Fruit fly (Drosophila melanogaster) whole organism, embryonic: Measurements from ENCODE around the gene CG5043.

Source experiments
- Antp ChIP-seq: fragments of 200-800 bp; sonication (Bioruptor generic); optimal IDR thresholded peaks from 3 replicates; lab custom pipeline; 2016; ENCODE audit warnings: missing biosample characterization, missing genetic modification characterization
- Atf6 ChIP-seq: fragments of 200-800 bp; sonication (Bioruptor generic); IDR thresholded peaks from 2 replicates; pipeline ENCODE4 v1.3.6; 2022; ENCODE audit warnings: missing biosample characterization, missing genetic modification characterization
- Blimp-1 ChIP-seq: fragments of 200-800 bp; sonication (Bioruptor generic); optimal IDR thresholded peaks from 3 replicates; lab custom pipeline; 2018; ENCODE audit warnings: missing biosample characterization, missing genetic modification characterization, mild to moderate bottlenecking, moderate library complexity, missing genetic modification reagents
- CG10209 ChIP-seq: fragments of 200-800 bp; sonication (Bioruptor generic); optimal IDR thresholded peaks from 3 replicates; lab custom pipeline; 2017; ENCODE audit warnings: missing biosample characterization, mild to moderate bottlenecking, missing genetic modification characterization, missing genetic modification reagents
- CG1024 ChIP-seq: fragments of 200-800 bp; sonication (Bioruptor generic); IDR thresholded peaks from 2 replicates; pipeline ENCODE4 v1.3.6; 2022; ENCODE audit warnings: missing biosample characterization, missing genetic modification characterization
- CG10267 ChIP-seq: fragments of 200-800 bp; sonication (Bioruptor generic); optimal IDR thresholded peaks from 2 replicates; lab custom pipeline; 2018; ENCODE audit warnings: missing biosample characterization, mild to moderate bottlenecking, missing genetic modification characterization, moderate library complexity
- CG11560 ChIP-seq: fragments of 200-800 bp; sonication (Bioruptor generic); IDR thresholded peaks from 3 replicates; pipeline ENCODE4 v1.3.6; 2022; ENCODE audit warnings: missing biosample characterization, missing genetic modification characterization
- CG11696 ChIP-seq: fragments of 200-800 bp; sonication (Bioruptor generic); IDR thresholded peaks from 2 replicates; pipeline ENCODE4 v1.3.6; 2022; ENCODE audit warnings: missing biosample characterization, missing genetic modification characterization
- CG14050 ChIP-seq: fragments of 200-800 bp; sonication (Bioruptor generic); IDR thresholded peaks from 3 replicates; pipeline ENCODE4 v1.3.6; 2022; ENCODE audit warnings: missing biosample characterization, missing genetic modification characterization
- CG15514 ChIP-seq: fragments of 200-800 bp; sonication (Bioruptor generic); optimal IDR thresholded peaks from 3 replicates; lab custom pipeline; 2017; ENCODE audit warnings: missing biosample characterization, missing genetic modification characterization, mild to moderate bottlenecking, moderate library complexity, missing genetic modification reagents
- CG1602 ChIP-seq: fragments of 200-800 bp; sonication (Bioruptor generic); optimal IDR thresholded peaks from 3 replicates; lab custom pipeline; 2016; ENCODE audit warnings: missing biosample characterization, missing genetic modification characterization
- CG1603 ChIP-seq: fragments of 200-800 bp; sonication (Bioruptor generic); optimal IDR thresholded peaks from 2 replicates; lab custom pipeline; 2019; ENCODE audit warnings: missing biosample characterization, mild to moderate bottlenecking, missing genetic modification characterization, moderate library complexity
- CG17568 ChIP-seq: fragments of 200-800 bp; sonication (Bioruptor generic); optimal IDR thresholded peaks from 2 replicates; lab custom pipeline; 2018; ENCODE audit warnings: missing biosample characterization, mild to moderate bottlenecking, missing genetic modification characterization, moderate library complexity
- CG18599 ChIP-seq: fragments of 200-800 bp; sonication (Bioruptor generic); optimal IDR thresholded peaks from 3 replicates; lab custom pipeline; 2017; ENCODE audit warnings: missing biosample characterization, missing genetic modification characterization, mild to moderate bottlenecking, moderate library complexity, missing genetic modification reagents
- CG18619 ChIP-seq: fragments of 200-800 bp; sonication (Bioruptor generic); optimal IDR thresholded peaks from 3 replicates; lab custom pipeline; 2017; ENCODE audit warnings: missing biosample characterization, mild to moderate bottlenecking, missing genetic modification characterization
- CG31365 ChIP-seq: fragments of 200-800 bp; sonication (Bioruptor generic); optimal IDR thresholded peaks from 2 replicates; lab custom pipeline; 2018; ENCODE audit warnings: missing biosample characterization, mild to moderate bottlenecking, missing genetic modification characterization
- CG31441 ChIP-seq: fragments of 200-800 bp; sonication (Bioruptor generic); IDR thresholded peaks from 2 replicates; pipeline ENCODE4 v1.3.6; 2022; ENCODE audit warnings: missing biosample characterization, missing genetic modification characterization
- CG32767 ChIP-seq: fragments of 200-800 bp; sonication (Bioruptor generic); IDR thresholded peaks from 2 replicates; pipeline ENCODE4 v1.3.6; 2022; ENCODE audit warnings: missing biosample characterization, missing genetic modification characterization
- CG3407 ChIP-seq: fragments of 200-800 bp; sonication (Bioruptor generic); optimal IDR thresholded peaks from 2 replicates; lab custom pipeline; 2018; ENCODE audit warnings: missing biosample characterization, mild to moderate bottlenecking, missing genetic modification characterization
- CG4820 ChIP-seq: fragments of 200-800 bp; sonication (Bioruptor generic); optimal IDR thresholded peaks from 3 replicates; lab custom pipeline; 2016; ENCODE audit warnings: missing biosample characterization, missing genetic modification characterization
- CG7928 ChIP-seq: fragments of 200-800 bp; sonication (Bioruptor generic); optimal IDR thresholded peaks from 2 replicates; lab custom pipeline; 2017; ENCODE audit warnings: missing biosample characterization, mild to moderate bottlenecking, missing genetic modification characterization
- CG7963 ChIP-seq: fragments of 200-800 bp; sonication (Bioruptor generic); IDR thresholded peaks from 3 replicates; pipeline ENCODE4 v1.3.6; 2022; ENCODE audit warnings: missing biosample characterization, missing genetic modification characterization; ENCODE audit not compliant: partially characterized antibody
- CG9797 ChIP-seq: fragments of 200-800 bp; sonication (Bioruptor generic); optimal IDR thresholded peaks from 3 replicates; lab custom pipeline; 2018; ENCODE audit warnings: missing biosample characterization, mild to moderate bottlenecking, missing genetic modification characterization
- D19B ChIP-seq: fragments of 200-800 bp; sonication (Bioruptor generic); optimal IDR thresholded peaks from 2 replicates; lab custom pipeline; 2017; ENCODE audit warnings: missing biosample characterization, mild to moderate bottlenecking, missing genetic modification characterization
- Dip2 ChIP-seq: fragments of 200-800 bp; sonication (Bioruptor generic); IDR thresholded peaks from 2 replicates; pipeline ENCODE4 v1.3.6; 2022; ENCODE audit warnings: missing biosample characterization, missing genetic modification characterization
- Hsf ChIP-seq: fragments of 200-800 bp; sonication (Bioruptor generic); optimal IDR thresholded peaks from 3 replicates; lab custom pipeline; 2016; ENCODE audit warnings: missing biosample characterization, missing genetic modification characterization
- Kr ChIP-seq: fragments of 200-800 bp; sonication (Bioruptor generic); optimal IDR thresholded peaks from 2 replicates; lab custom pipeline; 2017; ENCODE audit warnings: missing biosample characterization, mild to moderate bottlenecking, missing genetic modification characterization
- Lpt ChIP-seq: fragments of >200 bp; optimal IDR thresholded peaks from 2 replicates; lab custom pipeline; 2018; ENCODE audit warnings: missing biosample characterization, missing genetic modification characterization
- Mes4 ChIP-seq: fragments of 200-800 bp; sonication (Bioruptor generic); optimal IDR thresholded peaks from 2 replicates; lab custom pipeline; 2016; ENCODE audit warnings: missing biosample characterization, missing genetic modification characterization
- Scr ChIP-seq: fragments of 200-800 bp; sonication (Bioruptor generic); IDR thresholded peaks from 2 replicates; pipeline ENCODE4 v1.3.6; 2022; ENCODE audit warnings: missing biosample characterization, missing genetic modification characterization; ENCODE audit not compliant: partially characterized antibody
- caup ChIP-seq: fragments of 200-800 bp; sonication (Bioruptor generic); optimal IDR thresholded peaks from 3 replicates; lab custom pipeline; 2017; ENCODE audit warnings: missing biosample characterization, mild to moderate bottlenecking, missing genetic modification characterization, moderate library complexity; ENCODE audit not compliant: severe bottlenecking
- chn ChIP-seq: fragments of 200-800 bp; sonication (Bioruptor generic); optimal IDR thresholded peaks from 2 replicates; lab custom pipeline; 2016; ENCODE audit warnings: missing biosample characterization, missing genetic modification characterization
- ci ChIP-seq: fragments of 200-800 bp; sonication (Bioruptor generic); IDR thresholded peaks from 3 replicates; pipeline ENCODE4 v1.3.6; 2022; ENCODE audit warnings: missing biosample characterization, missing genetic modification characterization
- cwo ChIP-seq: fragments of 200-800 bp; sonication (Bioruptor generic); optimal IDR thresholded peaks from 3 replicates; lab custom pipeline; 2017; ENCODE audit warnings: missing biosample characterization, missing genetic modification characterization, mild to moderate bottlenecking, moderate library complexity, missing genetic modification reagents
- ems ChIP-seq: fragments of 200-800 bp; sonication (Bioruptor generic); optimal IDR thresholded peaks from 3 replicates; lab custom pipeline; 2016; ENCODE audit warnings: missing biosample characterization, missing genetic modification characterization
- fd102C ChIP-seq: fragments of 200-800 bp; sonication (Bioruptor generic); optimal IDR thresholded peaks from 2 replicates; lab custom pipeline; 2018; ENCODE audit warnings: missing biosample characterization, mild to moderate bottlenecking, missing genetic modification characterization, moderate library complexity
- gfzf ChIP-seq: fragments of 200-800 bp; sonication (Bioruptor generic); optimal IDR thresholded peaks from 2 replicates; lab custom pipeline; 2016; ENCODE audit warnings: missing biosample characterization, mild to moderate bottlenecking, missing genetic modification characterization, moderate library complexity
- hb ChIP-seq: fragments of 200-800 bp; sonication (Bioruptor generic); IDR thresholded peaks from 3 replicates; pipeline ENCODE4 v1.3.6; 2022; ENCODE audit warnings: missing biosample characterization, missing genetic modification characterization; ENCODE audit not compliant: partially characterized antibody
- hkb ChIP-seq, 2 experiments: fragments of 200-800 bp in 1 of 2; fragments of >200 bp in 1 of 2; sonication (Bioruptor generic) in 1 of 2; IDR thresholded peaks in 1 of 2; optimal IDR thresholded peaks in 1 of 2; 2 replicates each; pipeline versions ENCODE4 v1.3.6 to Lab custom; 2017 to 2022; ENCODE audit warnings: missing biosample characterization in 1 of 2, missing genetic modification characterization in 1 of 2
- kah ChIP-seq: fragments of 200-800 bp; sonication (Bioruptor generic); optimal IDR thresholded peaks from 2 replicates; lab custom pipeline; 2018; ENCODE audit warnings: missing biosample characterization, mild to moderate bottlenecking, missing genetic modification characterization
- ranshi ChIP-seq: fragments of 200-800 bp; sonication (Bioruptor generic); IDR thresholded peaks from 2 replicates; pipeline ENCODE4 v1.3.6; 2022; ENCODE audit warnings: missing biosample characterization, missing genetic modification characterization
- sd ChIP-seq: fragments of 200-800 bp; sonication (Bioruptor generic); optimal IDR thresholded peaks from 3 replicates; lab custom pipeline; 2018; ENCODE audit warnings: missing biosample characterization, mild to moderate bottlenecking, missing genetic modification characterization, moderate library complexity
- sens-2 ChIP-seq: fragments of 200-800 bp; sonication (Bioruptor generic); IDR thresholded peaks from 2 replicates; pipeline ENCODE4 v1.3.6; 2022; ENCODE audit warnings: missing biosample characterization, missing genetic modification characterization
- trem ChIP-seq: fragments of 200-800 bp; optimal IDR thresholded peaks from 3 replicates; lab custom pipeline; 2019; ENCODE audit warnings: missing biosample characterization, mild to moderate bottlenecking, missing genetic modification characterization, moderate library complexity
- ttk ChIP-seq: fragments of 200-800 bp; sonication (Bioruptor generic); IDR thresholded peaks from 2 replicates; pipeline ENCODE4 v2.1.2; 2022; ENCODE audit warnings: missing biosample characterization, missing genetic modification characterization
- tx ChIP-seq: fragments of 200-800 bp; sonication (Bioruptor generic); optimal IDR thresholded peaks from 2 replicates; lab custom pipeline; 2016; ENCODE audit warnings: missing biosample characterization, missing genetic modification characterization
- unc-4 ChIP-seq: fragments of 200-800 bp; sonication (Bioruptor generic); IDR thresholded peaks from 2 replicates; pipeline ENCODE4 v1.3.6; 2022; ENCODE audit warnings: missing biosample characterization, missing genetic modification characterization; ENCODE audit not compliant: partially characterized antibody
- vnd ChIP-seq: fragments of 200-800 bp; sonication (Bioruptor generic); IDR thresholded peaks from 3 replicates; pipeline ENCODE4 v1.3.6; 2022; ENCODE audit warnings: missing biosample characterization, missing genetic modification characterization; ENCODE audit not compliant: partially characterized antibody

The CG5043 gene

DNA sequence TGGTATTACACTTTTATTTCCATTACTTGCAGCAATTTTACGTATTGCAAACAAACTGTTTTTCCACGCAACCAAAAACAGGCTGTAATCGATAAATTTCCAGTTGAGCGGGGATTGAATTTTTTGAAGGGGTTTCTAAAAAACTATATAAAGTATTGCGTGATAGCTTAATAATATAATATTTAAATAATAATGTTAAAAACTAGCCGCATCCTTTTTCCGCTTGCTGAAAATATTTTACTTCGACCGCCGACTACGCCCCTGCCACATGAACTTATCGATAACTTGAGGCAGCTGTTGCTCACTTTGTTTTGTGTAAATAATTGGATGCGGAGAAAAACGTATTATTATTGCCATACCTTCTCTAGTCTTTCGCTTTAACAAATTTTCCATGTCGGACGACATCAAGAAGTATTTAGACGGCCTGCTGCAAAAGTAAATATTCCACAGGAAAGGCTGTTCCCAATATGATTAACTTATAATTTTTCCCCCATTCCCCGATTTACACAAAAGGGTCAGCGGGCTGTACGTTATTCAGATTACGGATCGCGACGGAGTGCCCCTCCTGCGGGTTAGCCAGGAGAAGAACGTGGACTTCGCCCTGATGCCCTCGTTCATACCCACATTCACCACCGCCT, 47.4 kb downstream of the CG5043 start, which contains the start of the genes fws and Lamtor3 (continued):
- TF ChIP-seq CG1603 (tag; lab: Kevin White, UChicago) = peak; percentile 82
- peak; percentile 98 for TF ChIP-seq CG31441 (GFP tag; lab: Robert Waterston, UW)
- peak; percentile 98 for TF ChIP-seq Atf6 (GFP tag; lab: Robert Waterston, UW)
- peak; percentile 87 for TF ChIP-seq tx (GFP tag; lab: Kevin White, UChicago)
- no peak for TF ChIP-seq Lpt (GFP tag; lab: Kevin White, UChicago)
- peak; percentile 97 for TF ChIP-seq caup (GFP tag; lab: Kevin White, UChicago)
- peak; percentile 99 for TF ChIP-seq ranshi (GFP tag; lab: Robert Waterston, UW)
- TF ChIP-seq Scr (GFP tag; lab: Robert Waterston, UW) = peak; percentile 62
- TF ChIP-seq sens-2 (GFP tag; lab: Robert Waterston, UW) = peak; percentile 98
- TF ChIP-seq sd (tag; lab: Kevin White, UChicago) = peak; percentile 92
- peak; percentile 72 for TF ChIP-seq Antp (GFP tag; lab: Kevin White, UChicago)
- peak; percentile 88 for TF ChIP-seq kah (GFP tag; lab: Kevin White, UChicago)
- TF ChIP-seq CG31365 (tag; lab: Kevin White, UChicago) = peak; percentile 80
- peak; percentile 80 for TF ChIP-seq Dip2 (GFP tag; lab: Robert Waterston, UW)
- TF ChIP-seq hb (GFP tag; lab: Robert Waterston, UW) = no peak
- TF ChIP-seq cwo (GFP tag; lab: Kevin White, UChicago) = peak; percentile 95
- peak; percentile 29 for TF ChIP-seq Kr (GFP tag; lab: Kevin White, UChicago)
- peak; percentile 95 for TF ChIP-seq CG4820 (GFP tag; lab: Kevin White, UChicago)
- peak; percentile 94 for TF ChIP-seq CG11696 (GFP tag; lab: Robert Waterston, UW)
- peak; percentile 92 for TF ChIP-seq CG11560 (tag; lab: Robert Waterston, UW)
- peak; percentile 52; the same call in 1 of the 2 replicates for TF ChIP-seq unc-4 (GFP tag; lab: Robert Waterston, UW)
- TF ChIP-seq Mes4 (GFP tag; lab: Kevin White, UChicago) = peak; percentile 72
- TF ChIP-seq ttk (GFP tag; lab: Robert Waterston, UW) = peak; percentile 99
- TF ChIP-seq CG18619 = peak; percentile 97
- TF ChIP-seq ci = peak; percentile 99
- peak; percentile 98 for TF ChIP-seq CG18599
- peak; percentile 95 for TF ChIP-seq CG1024
- TF ChIP-seq chn = peak; percentile 92
- peak; percentile 95 for TF ChIP-seq trem (tag; lab: Kevin White, UChicago)
- TF ChIP-seq CG7963 (GFP tag; lab: Robert Waterston, UW) = 0 out of 3 replicates have a peak, but pooled peaks have one; percentile 43
- peak; percentile 83 for TF ChIP-seq CG7928 (GFP tag; lab: Kevin White, UChicago)
- TF ChIP-seq CG3407 (GFP tag; lab: Kevin White, UChicago) = peak; percentile 97
- peak; percentile 97 for TF ChIP-seq CG17568 (GFP tag; lab: Kevin White, UChicago)
- peak; percentile 94 for TF ChIP-seq CG15514 (GFP tag; lab: Kevin White, UChicago)
- peak; percentile 63 for TF ChIP-seq CG9797 (GFP tag; lab: Kevin White, UChicago)
- TF ChIP-seq ems (GFP tag; lab: Kevin White, UChicago) = peak; percentile 90
- TF ChIP-seq Hsf (GFP tag; lab: Kevin White, UChicago) = peak; percentile 93
- TF ChIP-seq gfzf (GFP tag; lab: Kevin White, UChicago) = no peak
- no peak for TF ChIP-seq vnd (GFP tag; lab: Robert Waterston, UW)
- peak; percentile 82 for TF ChIP-seq fd102C
- peak; percentile 96 for TF ChIP-seq Blimp-1
- TF ChIP-seq CG14050 (GFP tag; lab: Robert Waterston, UW) = peak; percentile 99
- TF ChIP-seq CG32767 (GFP tag; lab: Robert Waterston, UW) = peak; percentile 98
- peak; percentile 99 for TF ChIP-seq CG10209 (GFP tag; lab: Kevin White, UChicago)
- TF ChIP-seq hkb (optimal IDR thresholded peaks at IDR 0.05; lab: Kevin White, UChicago) = no peak
- TF ChIP-seq hkb (GFP tag; IDR thresholded peaks at IDR 0.05; lab: Robert Waterston, UW) = peak; percentile 99
- TF ChIP-seq D19B (GFP tag; lab: Kevin White, UChicago) = peak; percentile 96
- peak; percentile 97 for TF ChIP-seq CG1602
- TF ChIP-seq CG10267 (tag; lab: Kevin White, UChicago) = peak; percentile 91
